Worm (Caenorhabditis elegans) whole organism, young adult: ENCODE results near the gene egl-18.

ENCODE experiments used
- C06A6.2 ChIP-seq: fragments of 200-800 bp; sonication (Bioruptor generic); conservative IDR thresholded peaks from 2 replicates; pipeline ENCODE4 v1.3.6; 2022; ENCODE audit warnings: missing genetic modification characterization, missing compliant biosample characterization
- F10E7.11 ChIP-seq: sonication (generic microtip); optimal IDR thresholded peaks from 2 replicates; lab custom pipeline; 2017; ENCODE audit warnings: mild to moderate bottlenecking, missing genetic modification characterization, moderate library complexity, missing compliant biosample characterization
- F23B12.7 ChIP-seq: sonication (generic microtip); optimal IDR thresholded peaks from 2 replicates; lab custom pipeline; 2017; ENCODE audit warnings: missing genetic modification characterization, mild to moderate bottlenecking, missing compliant biosample characterization, antibody characterized with exemption, moderate library complexity; ENCODE audit not compliant: insufficient read depth
- F39B2.1 ChIP-seq: fragments of 200-800 bp; sonication (Bioruptor generic); IDR thresholded peaks from 2 replicates; pipeline ENCODE4 v1.3.6; 2022; ENCODE audit warnings: missing genetic modification reagents, missing genetic modification characterization, missing compliant biosample characterization
- K12H6.12 ChIP-seq: fragments of 200-800 bp; sonication (Bioruptor generic); optimal IDR thresholded peaks from 2 replicates; lab custom pipeline; 2018; ENCODE audit warnings: mild to moderate bottlenecking, missing genetic modification characterization, missing compliant biosample characterization
- T26A5.8 ChIP-seq: sonication (generic microtip); optimal IDR thresholded peaks from 2 replicates; lab custom pipeline; 2016; ENCODE audit warnings: missing genetic modification characterization, missing compliant biosample characterization
- ZK185.1 ChIP-seq: sonication (generic microtip); optimal IDR thresholded peaks from 2 replicates; lab custom pipeline; 2016; ENCODE audit warnings: mild to moderate bottlenecking, missing genetic modification characterization, missing compliant biosample characterization; ENCODE audit not compliant: poor library complexity, severe bottlenecking
- ama-1 ChIP-seq, 3 experiments: fragments of 150-350 bp in 1 of 3; sonication (generic microtip) in 2 of 3; optimal IDR thresholded peaks; 2 replicates each; lab custom pipeline; 2014 to 2018; ENCODE audit warnings: missing biosample characterization in 2 of 3, missing genetic modification characterization in 2 of 3, missing genetic modification reagents in 2 of 3
- aptf-2 ChIP-seq: fragments of 200-800 bp; sonication (Bioruptor generic); conservative IDR thresholded peaks from 2 replicates; pipeline ENCODE4 v1.3.6; 2022; ENCODE audit warnings: missing genetic modification reagents, missing genetic modification characterization, missing compliant biosample characterization
- atf-7 ChIP-seq: sonication (generic microtip); optimal IDR thresholded peaks from 2 replicates; lab custom pipeline; 2017; ENCODE audit warnings: mild to moderate bottlenecking, missing genetic modification characterization, missing compliant biosample characterization
- attf-6 ChIP-seq: fragments of 200-800 bp; sonication (Bioruptor generic); IDR thresholded peaks from 2 replicates; pipeline ENCODE4 v1.3.6; 2022; ENCODE audit warnings: missing genetic modification reagents, missing genetic modification characterization, missing compliant biosample characterization
- cebp-1 ChIP-seq, 2 experiments: fragments of 200-800 bp in 1 of 2; sonication (Bioruptor generic) in 1 of 2; sonication (generic microtip) in 1 of 2; IDR thresholded peaks in 1 of 2; optimal IDR thresholded peaks in 1 of 2; 2 replicates each; pipeline versions ENCODE4 v1.3.6 to Lab custom; 2017 to 2022; ENCODE audit warnings: missing compliant biosample characterization in 2 of 2, missing genetic modification characterization in 2 of 2, mild to moderate bottlenecking in 1 of 2, missing genetic modification reagents in 1 of 2, moderate library complexity in 1 of 2
- ceh-27 ChIP-seq: fragments of 200-800 bp; sonication (Bioruptor generic); optimal IDR thresholded peaks from 2 replicates; lab custom pipeline; 2018; ENCODE audit warnings: mild to moderate bottlenecking, missing genetic modification characterization, moderate library complexity, missing compliant biosample characterization
- chd-7 ChIP-seq: sonication (generic microtip); optimal IDR thresholded peaks from 2 replicates; lab custom pipeline; 2016; ENCODE audit warnings: mild to moderate bottlenecking, missing genetic modification characterization, moderate library complexity, missing compliant biosample characterization
- die-1 ChIP-seq: sonication (generic microtip); optimal IDR thresholded peaks from 2 replicates; lab custom pipeline; 2016; ENCODE audit warnings: missing genotype, mild to moderate bottlenecking, missing genetic modification characterization, missing compliant biosample characterization
- dpff-1 ChIP-seq: sonication (generic microtip); optimal IDR thresholded peaks from 2 replicates; lab custom pipeline; 2017; ENCODE audit warnings: mild to moderate bottlenecking, missing genetic modification characterization, missing compliant biosample characterization
- dpl-1 ChIP-seq: fragments of 150-350 bp; optimal IDR thresholded peaks from 2 replicates; lab custom pipeline; 2014; ENCODE audit warnings: missing biosample characterization, missing genetic modification reagents, missing genetic modification characterization
- egl-18 ChIP-seq: fragments of 200-800 bp; sonication (Bioruptor generic); IDR thresholded peaks from 2 replicates; pipeline ENCODE4 v1.3.6; 2022; ENCODE audit warnings: missing genetic modification reagents, missing genetic modification characterization, missing compliant biosample characterization
- egl-44 ChIP-seq: fragments of 200-800 bp; sonication (Bioruptor generic); IDR thresholded peaks from 2 replicates; pipeline ENCODE4 v1.3.6; 2022; ENCODE audit warnings: missing genetic modification reagents, missing genetic modification characterization, missing compliant biosample characterization
- egrh-3 ChIP-seq: fragments of 200-800 bp; sonication (Bioruptor generic); IDR thresholded peaks from 2 replicates; pipeline ENCODE4 v1.3.6; 2022; ENCODE audit warnings: missing genetic modification reagents, missing genetic modification characterization, missing compliant biosample characterization
- ekl-4 ChIP-seq: fragments of 200-800 bp; sonication (Bioruptor generic); IDR thresholded peaks from 2 replicates; pipeline ENCODE4 v1.3.6; 2022; ENCODE audit warnings: missing genetic modification reagents, missing genetic modification characterization, missing compliant biosample characterization
- hmg-1.2 ChIP-seq: fragments of 200-800 bp; sonication (Bioruptor generic); IDR thresholded peaks from 2 replicates; pipeline ENCODE4 v1.3.6; 2022; ENCODE audit warnings: missing genetic modification reagents, missing genetic modification characterization, missing compliant biosample characterization
- hsf-1 ChIP-seq: fragments of 200-800 bp; sonication (Bioruptor generic); IDR thresholded peaks from 2 replicates; pipeline ENCODE4 v1.3.6; 2022; ENCODE audit warnings: missing genetic modification reagents, missing genetic modification characterization, missing compliant biosample characterization
- let-607 ChIP-seq, 2 experiments: fragments of 200-800 bp in 1 of 2; sonication (Bioruptor generic) in 1 of 2; sonication (generic microtip) in 1 of 2; optimal IDR thresholded peaks; 2 replicates each; lab custom pipeline; 2016 to 2018; ENCODE audit warnings: mild to moderate bottlenecking in 2 of 2, missing compliant biosample characterization in 2 of 2, missing genetic modification characterization in 2 of 2, moderate library complexity in 2 of 2, missing genotype in 1 of 2
- lin-54 ChIP-seq: fragments of 200-800 bp; sonication (Bioruptor generic); optimal IDR thresholded peaks from 2 replicates; lab custom pipeline; 2018; ENCODE audit warnings: mild to moderate bottlenecking, missing genetic modification characterization, missing compliant biosample characterization
- lsl-1 ChIP-seq: fragments of 200-800 bp; sonication (Bioruptor generic); optimal IDR thresholded peaks from 2 replicates; lab custom pipeline; 2018; ENCODE audit warnings: mild to moderate bottlenecking, missing genetic modification characterization, moderate library complexity, missing compliant biosample characterization
- lsy-27 ChIP-seq: sonication (generic microtip); optimal IDR thresholded peaks from 2 replicates; lab custom pipeline; 2017; ENCODE audit warnings: missing genetic modification characterization, mild to moderate bottlenecking, missing compliant biosample characterization, antibody characterized with exemption, missing genotype, borderline replicate concordance; ENCODE audit not compliant: insufficient read depth
- mcd-1 ChIP-seq: fragments of 200-800 bp; sonication (Bioruptor generic); IDR thresholded peaks from 2 replicates; pipeline ENCODE4 v1.3.6; 2022; ENCODE audit warnings: missing genetic modification reagents, missing genetic modification characterization, missing compliant biosample characterization
- nhr-120 ChIP-seq: fragments of 200-800 bp; sonication (Bioruptor generic); IDR thresholded peaks from 2 replicates; pipeline ENCODE4 v1.3.6; 2022; ENCODE audit warnings: missing genetic modification characterization, missing compliant biosample characterization
- pha-4 ChIP-seq: fragments of 150-350 bp; sonication (generic microtip); optimal IDR thresholded peaks from 2 replicates; lab custom pipeline; 2014; ENCODE audit warnings: missing biosample characterization, missing genetic modification reagents, missing genetic modification characterization
- sea-2 ChIP-seq: fragments of 200-800 bp; sonication (Bioruptor generic); IDR thresholded peaks from 2 replicates; pipeline ENCODE4 v1.3.6; 2022; ENCODE audit warnings: missing genetic modification characterization, missing compliant biosample characterization
- snpc-3.4 ChIP-seq: sonication (generic microtip); optimal IDR thresholded peaks from 2 replicates; lab custom pipeline; 2017; ENCODE audit warnings: missing genetic modification characterization, mild to moderate bottlenecking, missing compliant biosample characterization, antibody characterized with exemption, moderate library complexity, missing genotype, missing genetic modification reagents
- somi-1 ChIP-seq: fragments of 200-800 bp; sonication (Bioruptor generic); optimal IDR thresholded peaks from 2 replicates; lab custom pipeline; 2018; ENCODE audit warnings: mild to moderate bottlenecking, missing genetic modification characterization, missing compliant biosample characterization
- tbx-9 ChIP-seq: sonication (generic microtip); optimal IDR thresholded peaks from 2 replicates; lab custom pipeline; 2016; ENCODE audit warnings: borderline replicate concordance, missing genetic modification characterization, inconsistent platforms, missing compliant biosample characterization
- xnd-1 ChIP-seq: sonication (generic microtip); optimal IDR thresholded peaks from 2 replicates; lab custom pipeline; 2016; ENCODE audit warnings: missing genotype, missing genetic modification reagents, missing genetic modification characterization, missing compliant biosample characterization
- zfh-2 ChIP-seq: fragments of 200-800 bp; sonication (Bioruptor generic); conservative IDR thresholded peaks from 2 replicates; pipeline ENCODE4 v1.3.6; 2022; ENCODE audit warnings: missing genetic modification reagents, missing genetic modification characterization, missing compliant biosample characterization
- ztf-28 ChIP-seq: fragments of 200-800 bp; sonication (Bioruptor generic); IDR thresholded peaks from 2 replicates; pipeline ENCODE4 v1.3.6; 2022; ENCODE audit warnings: missing genetic modification reagents, missing genetic modification characterization, missing compliant biosample characterization
- ztf-6 ChIP-seq: fragments of 200-800 bp; sonication (Bioruptor generic); IDR thresholded peaks from 2 replicates; pipeline ENCODE4 v1.3.6; 2022; ENCODE audit warnings: missing genetic modification reagents, missing genetic modification characterization, missing compliant biosample characterization

Gene egl-18

DNA sequence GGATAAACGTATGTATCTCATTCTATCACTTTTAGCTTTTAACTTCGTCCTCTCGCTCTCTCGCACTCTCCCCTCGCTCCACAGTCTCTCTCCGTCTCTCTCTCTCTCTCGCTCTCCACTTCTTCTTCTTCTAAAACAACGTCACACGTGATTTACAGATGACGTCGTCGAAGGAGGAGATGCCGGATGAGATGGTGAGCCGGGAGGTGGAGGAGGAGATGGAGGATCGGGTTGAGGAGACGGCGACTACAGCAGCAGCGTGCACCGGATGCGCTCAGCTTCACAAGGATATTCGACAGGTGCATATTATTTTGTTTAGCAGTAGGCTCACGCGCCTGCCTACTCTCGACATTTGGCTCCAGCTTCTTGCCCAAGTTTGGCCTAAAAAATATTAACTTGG, 15.7 kb downstream of the egl-18 start, which contains the start of gene elt-6:
Gene elt-6 (plus strand): TSS at position 159 of the 400 bp plus-strand sequence.
- no peak for TF ChIP-seq lsy-27
- no peak for TF ChIP-seq ztf-6 (GFP tag; lab: Robert Waterston, UW)
- TF ChIP-seq nhr-120 (GFP tag; lab: Robert Waterston, UW): no peak
- peak; percentile 75 for TF ChIP-seq zfh-2
- TF ChIP-seq dpl-1 (GFP tag; lab: Kevin White, UChicago): no peak
- TF ChIP-seq chd-7 (tag; lab: Kevin White, UChicago): peak; percentile 15
- TF ChIP-seq egrh-3 (GFP tag; lab: Robert Waterston, UW): 0 out of 2 replicates have a peak, but pooled peaks have one; percentile 40
- TF ChIP-seq hmg-1.2 (GFP tag; lab: Robert Waterston, UW): peak; percentile 31; the same call in 1 of the 2 replicates
- no peak for TF ChIP-seq C06A6.2
- no peak for TF ChIP-seq ZK185.1 (tag; lab: Kevin White, UChicago)
- TF ChIP-seq somi-1: no peak
- TF ChIP-seq dpff-1 (tag; lab: Kevin White, UChicago): no peak
- no peak for TF ChIP-seq egl-44 (GFP tag; lab: Robert Waterston, UW)
- no peak for TF ChIP-seq ekl-4 (GFP tag; lab: Robert Waterston, UW)
- no peak for TF ChIP-seq ztf-28 (GFP tag; lab: Robert Waterston, UW)

DNA sequence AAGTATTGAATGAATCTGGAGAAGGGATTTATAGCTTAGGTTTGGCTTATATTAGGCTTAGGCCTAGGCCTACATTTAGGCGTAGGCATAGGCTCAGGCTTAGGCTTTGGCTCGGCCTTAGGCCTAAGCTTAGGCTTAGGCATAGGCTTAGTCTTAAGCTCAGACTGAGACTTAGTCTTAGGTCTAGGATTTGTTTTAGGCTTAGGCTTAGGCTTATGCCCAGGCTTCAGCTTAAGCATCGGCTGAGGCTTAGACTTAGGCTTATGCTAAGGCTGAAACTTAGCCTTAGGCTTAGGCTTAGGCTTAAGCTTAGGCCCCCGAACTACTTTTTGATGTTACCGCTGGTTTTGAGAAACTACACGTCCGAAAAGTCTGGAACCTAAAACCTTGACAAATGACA, 18.4 kb downstream of the egl-18 start:
- no peak for TF ChIP-seq tbx-9 (tag; lab: Kevin White, UChicago)
- no peak for TF ChIP-seq egl-44 (GFP tag; lab: Robert Waterston, UW)
- no peak for TF ChIP-seq snpc-3.4 (tag; lab: Kevin White, UChicago)
- TF ChIP-seq ceh-27 (GFP tag; lab: Kevin White, UChicago): no peak
- TF ChIP-seq lin-54 (GFP tag; lab: Kevin White, UChicago): no peak
- no peak for TF ChIP-seq let-607 (tag; optimal IDR thresholded peaks at IDR 0.05; lab: Kevin White, UChicago)
- no peak for TF ChIP-seq K12H6.12 (tag; lab: Kevin White, UChicago)
- no peak for TF ChIP-seq sea-2
- TF ChIP-seq F39B2.1 (GFP tag; lab: Robert Waterston, UW): no peak
- no peak for TF ChIP-seq F10E7.11 (tag; lab: Kevin White, UChicago)
- no peak for TF ChIP-seq pha-4 (tag; lab: Kevin White, UChicago)
- TF ChIP-seq attf-6: no peak
- TF ChIP-seq lsl-1 (GFP tag; lab: Kevin White, UChicago): no peak
- no peak for TF ChIP-seq hsf-1 (GFP tag; lab: Robert Waterston, UW)
- TF ChIP-seq ama-1 (optimal IDR thresholded peaks at IDR 0.05; lab: Kevin White, UChicago): no peak
- TF ChIP-seq ama-1 (GFP tag; optimal IDR thresholded peaks at IDR 0.05; lab: Kevin White, UChicago): no peak
- no peak for TF ChIP-seq atf-7 (tag; lab: Kevin White, UChicago)

DNA sequence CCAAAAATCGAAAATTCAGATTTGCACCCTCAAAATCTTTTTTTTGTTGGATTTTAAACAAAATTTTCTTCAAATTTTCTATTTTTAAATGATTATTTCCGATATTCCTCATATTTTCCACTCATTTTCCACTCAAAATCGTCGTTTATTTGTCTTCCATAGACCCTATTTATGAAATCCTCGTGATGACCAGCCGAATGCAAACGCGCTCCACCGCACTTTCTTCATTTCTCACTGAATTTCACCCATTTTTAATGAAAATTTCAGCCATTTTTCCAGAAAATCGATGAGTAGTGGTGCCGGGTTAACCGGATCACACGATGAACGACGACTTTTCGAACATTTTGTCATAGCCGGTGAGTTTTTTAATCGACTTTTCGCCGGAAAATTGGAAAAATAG, 21.6 kb downstream of the egl-18 start, which contains the start of gene denn-4:
Gene denn-4 (plus strand): TSS at position 280 of the 400 bp plus-strand sequence.
- TF ChIP-seq somi-1: no peak
- no peak for TF ChIP-seq die-1 (tag; lab: Kevin White, UChicago)
- no peak for TF ChIP-seq cebp-1 (GFP tag; IDR thresholded peaks at IDR 0.05; lab: Robert Waterston, UW)
- TF ChIP-seq cebp-1 (tag; optimal IDR thresholded peaks at IDR 0.05; lab: Kevin White, UChicago): peak; percentile 21
- no peak for TF ChIP-seq xnd-1 (tag; lab: Kevin White, UChicago)
- TF ChIP-seq egl-18 (GFP tag; lab: Robert Waterston, UW): no peak
- TF ChIP-seq mcd-1 (GFP tag; lab: Robert Waterston, UW): peak; percentile 89
- TF ChIP-seq T26A5.8 (tag; lab: Kevin White, UChicago): no peak
- TF ChIP-seq F23B12.7 (tag; lab: Kevin White, UChicago): peak; percentile 1
- no peak for TF ChIP-seq aptf-2 (GFP tag; lab: Robert Waterston, UW)
